Fruit fly (Drosophila melanogaster): Measurements from ENCODE around the gene VhaM9.7-a.

Gene VhaM9.7-a

DNA sequence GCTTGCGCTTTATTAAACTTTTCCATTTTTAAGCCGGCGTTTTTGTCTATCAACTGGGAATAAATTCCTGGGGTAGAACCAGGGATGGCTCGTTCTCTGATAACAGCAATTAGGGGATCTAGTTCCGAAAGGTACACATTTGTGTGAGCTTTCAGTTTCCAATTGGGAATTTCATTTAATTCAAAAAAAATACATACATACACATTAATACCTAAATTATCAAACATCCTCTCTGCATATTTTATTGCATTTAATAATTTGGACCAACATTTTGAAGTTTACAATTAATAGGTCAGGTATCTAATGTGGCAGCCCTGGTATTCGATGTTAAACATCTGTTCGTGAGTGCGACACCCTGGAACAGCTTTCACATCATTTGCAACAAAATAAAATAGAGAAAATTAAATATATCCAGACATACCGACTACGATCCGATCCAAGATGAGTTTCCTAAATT lies 3.4 kb upstream of the VhaM9.7-a start, which contains the start of the genes CG15011 and CG1309 (continued):
- TF ChIP-seq CG1602 (GFP tag; optimal IDR thresholded peaks at IDR 0.05) (peak; percentile 86), CG8944 (GFP tag; optimal IDR thresholded peaks at IDR 0.05) (peak; percentile 75), sd (tag; optimal IDR thresholded peaks at IDR 0.05) (peak; percentile 99), CG4707 (GFP tag; optimal IDR thresholded peaks at IDR 0.05) (peak; percentile 28), lilli (GFP tag; optimal IDR thresholded peaks at IDR 0.05) (peak; percentile 94), CG34224 (GFP tag; IDR thresholded peaks at IDR 0.05; ENCODE audit: partially characterized antibody) (no peak), bcd (GFP tag; optimal IDR thresholded peaks at IDR 0.05) (peak; percentile 80)

DNA sequence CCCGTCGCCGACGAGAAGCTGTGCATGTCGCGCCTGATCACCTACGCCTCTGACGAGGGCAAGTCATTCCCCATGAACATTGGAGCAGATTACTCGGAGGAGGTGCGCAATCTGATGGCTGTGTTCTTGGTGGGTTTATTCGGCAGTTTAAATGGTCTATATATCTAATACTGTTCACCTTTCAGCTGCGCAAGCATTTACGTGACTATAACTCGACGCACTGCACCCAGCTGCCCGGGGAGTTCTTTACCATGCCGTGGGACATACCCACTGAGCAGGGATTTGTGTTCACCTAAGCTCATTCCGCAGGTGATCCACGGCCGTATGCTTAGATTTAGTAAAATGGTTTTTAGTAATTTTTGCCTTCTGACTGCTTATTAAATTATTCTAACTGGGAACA lies 1.3 kb upstream of the VhaM9.7-a start:
- no peak for TF ChIP-seq CG7839 (tag; optimal IDR thresholded peaks at IDR 0.05)
- no peak for TF ChIP-seq CG6765 (GFP tag; optimal IDR thresholded peaks at IDR 0.05)
- TF ChIP-seq CG13894 (tag; optimal IDR thresholded peaks at IDR 0.05), result no peak
- TF ChIP-seq CG10462 (GFP tag; optimal IDR thresholded peaks at IDR 0.05), result no peak
- TF ChIP-seq sens (GFP tag), result peak; percentile 51
- no peak for TF ChIP-seq CG11723 (GFP tag; optimal IDR thresholded peaks at IDR 0.05)
- peak; percentile 50 for TF ChIP-seq Med (GFP tag)
- TF ChIP-seq CG15601 (tag; optimal IDR thresholded peaks at IDR 0.05), result no peak
- TF ChIP-seq Mrtf (GFP tag; IDR thresholded peaks at IDR 0.05), result no peak
- no peak for TF ChIP-seq mam (GFP tag; optimal IDR thresholded peaks at IDR 0.05)
- no peak for TF ChIP-seq slbo (GFP tag; IDR thresholded peaks at IDR 0.05)
- no peak for TF ChIP-seq D19B (GFP tag; optimal IDR thresholded peaks at IDR 0.05)

DNA sequence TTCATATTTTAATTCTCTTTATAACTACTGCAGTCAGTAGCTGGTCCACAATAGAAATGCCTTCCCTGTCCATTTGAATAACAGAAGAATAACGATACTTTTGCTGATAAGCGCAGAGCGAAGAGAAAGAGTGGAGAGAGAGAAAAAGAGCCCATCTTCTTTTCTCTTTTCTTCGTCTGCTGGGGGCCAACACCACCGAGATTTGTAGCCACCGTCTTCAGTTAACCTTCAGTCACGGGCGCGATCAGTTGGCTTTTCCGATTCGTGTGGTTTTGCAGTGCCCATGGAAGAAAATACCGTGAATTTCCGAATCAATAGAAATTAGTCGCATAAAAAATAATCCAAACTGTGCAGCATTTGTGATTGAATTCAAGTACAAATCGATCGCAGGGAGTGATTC lies 997 bp downstream of the VhaM9.7-a start, which contains the start of gene CG1273:
CG1273 (plus strand) TSS at position 218 of the 400 bp plus-strand sequence.
- TF ChIP-seq CG15601 (tag; optimal IDR thresholded peaks at IDR 0.05) (no peak), Fer2 (tag; optimal IDR thresholded peaks at IDR 0.05) (no peak), CG3163 (GFP tag; optimal IDR thresholded peaks at IDR 0.05) (peak; percentile 67), Xrp1 (GFP tag; IDR thresholded peaks at IDR 0.05) (0 out of 2 replicates have a peak, but pooled peaks have one; percentile 6), Dfd (GFP tag; optimal IDR thresholded peaks at IDR 0.05) (no peak), vvl (GFP tag; IDR thresholded peaks at IDR 0.05) (0 out of 2 replicates have a peak, but pooled peaks have one; percentile 47), Jarid2 (GFP tag; optimal IDR thresholded peaks at IDR 0.05) (peak; percentile 28), H15 (GFP tag; IDR thresholded peaks at IDR 0.05) (no peak), oc (tag; optimal IDR thresholded peaks at IDR 0.05) (peak; percentile 55), Six4 (GFP tag; optimal IDR thresholded peaks at IDR 0.05) (no peak), CG2199 (GFP tag; IDR thresholded peaks at IDR 0.05) (no peak), sens (GFP tag) (peak; percentile 67), CG32772 (GFP tag; IDR thresholded peaks at IDR 0.05) (no peak), CG10462 (GFP tag; optimal IDR thresholded peaks at IDR 0.05) (peak; percentile 27), CG7928 (GFP tag; optimal IDR thresholded peaks at IDR 0.05) (no peak), CG18599 (GFP tag; optimal IDR thresholded peaks at IDR 0.05) (no peak), lab (GFP tag; optimal IDR thresholded peaks at IDR 0.05) (no peak), Blimp-1 (GFP tag; optimal IDR thresholded peaks at IDR 0.05) (peak; percentile 76), bbx (GFP tag; IDR thresholded peaks at IDR 0.05; ENCODE audit: partially characterized antibody) (peak; percentile 15; the same call in 1 of the 2 replicates), Ravus (GFP tag; IDR thresholded peaks at IDR 0.05) (no peak), chm (GFP tag; IDR thresholded peaks at IDR 0.05) (peak; percentile 46; the same call in 1 of the 2 replicates), Trl (optimal IDR thresholded peaks at IDR 0.05) (peak in 1 of 2 experiments; percentile 64), Trl (GFP tag; optimal IDR thresholded peaks at IDR 0.05) (no peak), Opbp (GFP tag; IDR thresholded peaks at IDR 0.05; ENCODE audit: partially characterized antibody) (0 out of 3 replicates have a peak, but pooled peaks have one; percentile 36), ap (GFP tag; IDR thresholded peaks at IDR 0.05) (no peak), sug (tag; optimal IDR thresholded peaks at IDR 0.05) (peak; percentile 16), TFAM (GFP tag; optimal IDR thresholded peaks at IDR 0.05) (no peak), HLHmδ (GFP tag; optimal IDR thresholded peaks at IDR 0.05) (peak; percentile 15), CG6791 (GFP tag; IDR thresholded peaks at IDR 0.05; ENCODE audit: partially characterized antibody) (peak; percentile 47; the same call in 1 of the 3 replicates), ewg (GFP tag; optimal IDR thresholded peaks at IDR 0.05) (no peak), ara (GFP tag; IDR thresholded peaks at IDR 0.05) (peak; percentile 48; the same call in 1 of the 2 replicates), ci (GFP tag; IDR thresholded peaks at IDR 0.05) (0 out of 3 replicates have a peak, but pooled peaks have one; percentile 9)
